Worm (Caenorhabditis elegans) whole organism, L1 larva: Measurements from ENCODE around the gene npp-23.

Source experiments
- C34B4.2 ChIP-seq: sonication (generic microtip); optimal IDR thresholded peaks from 2 replicates; lab custom pipeline; 2017; ENCODE audit warnings: mild to moderate bottlenecking, missing genetic modification characterization, missing compliant biosample characterization
- ama-1 ChIP-seq: fragments of 150-350 bp; optimal IDR thresholded peaks from 2 replicates; lab custom pipeline; 2014
- dpl-1 ChIP-seq, 3 experiments: fragments of 150-350 bp in 2 of 3; sonication (generic microtip) in 1 of 3; optimal IDR thresholded peaks; 2 replicates each; lab custom pipeline; 2014 to 2017; ENCODE audit warnings: missing biosample characterization in 3 of 3, missing genetic modification characterization in 3 of 3, missing genetic modification reagents in 3 of 3
- jun-1 ChIP-seq: fragments of 150-350 bp; optimal IDR thresholded peaks from 2 replicates; lab custom pipeline; 2014; ENCODE audit warnings: missing biosample characterization, missing genetic modification reagents, missing genetic modification characterization
- nhr-237 ChIP-seq: fragments of 150-350 bp; optimal IDR thresholded peaks from 2 replicates; lab custom pipeline; 2014; ENCODE audit warnings: missing biosample characterization, missing genetic modification characterization
- nhr-28 ChIP-seq: fragments of 150-350 bp; optimal IDR thresholded peaks from 2 replicates; lab custom pipeline; 2014; ENCODE audit warnings: missing biosample characterization, missing genetic modification characterization
- rnt-1 ChIP-seq: sonication (generic microtip); optimal IDR thresholded peaks from 2 replicates; lab custom pipeline; 2016; ENCODE audit warnings: mild to moderate bottlenecking, missing genetic modification characterization, moderate library complexity, missing compliant biosample characterization
- unc-62 ChIP-seq: fragments of 150-350 bp; optimal IDR thresholded peaks from 2 replicates; lab custom pipeline; 2014; ENCODE audit warnings: missing biosample characterization, missing genetic modification reagents, missing genetic modification characterization
- unc-86 ChIP-seq: sonication (generic microtip); optimal IDR thresholded peaks from 2 replicates; lab custom pipeline; 2016; ENCODE audit warnings: missing genetic modification characterization, missing compliant biosample characterization
- zag-1 ChIP-seq: fragments of 150-350 bp; optimal IDR thresholded peaks from 2 replicates; lab custom pipeline; 2014; ENCODE audit warnings: missing biosample characterization, missing genetic modification characterization
- ztf-11 ChIP-seq, 2 experiments: sonication (generic microtip); optimal IDR thresholded peaks; 2 replicates each; lab custom pipeline; 2016 to 2017; ENCODE audit warnings: missing genetic modification characterization in 2 of 2, missing biosample characterization in 1 of 2, missing compliant biosample characterization in 1 of 2

DNA sequence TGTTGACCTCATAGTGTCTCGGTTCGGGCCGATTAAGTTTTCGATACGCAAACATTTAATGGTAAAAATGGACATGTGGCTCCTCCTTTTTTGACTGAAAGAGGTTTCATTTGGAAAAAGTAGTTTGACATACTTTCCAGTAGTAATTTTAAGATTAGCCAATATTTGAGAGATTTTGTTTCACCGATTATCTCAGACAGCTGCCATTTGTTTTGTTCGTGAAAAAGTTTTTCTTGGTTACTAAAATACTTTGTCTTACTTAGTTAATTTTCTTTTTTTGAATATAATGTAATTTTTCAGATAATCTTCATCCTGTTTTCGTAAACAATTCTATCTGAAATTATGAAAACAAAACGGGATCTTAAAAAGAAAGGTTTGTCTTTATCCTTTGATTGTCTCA is 16.7 kb upstream of the npp-23 start, which contains the start of gene C09G9.5:
- TF ChIP-seq nhr-28 (no peak), dpl-1 (GFP tag; optimal IDR thresholded peaks at IDR 0.05; lab: Kevin White, UChicago) (no peak), unc-86 (tag; lab: Kevin White, UChicago) (no peak), zag-1 (tag; lab: Kevin White, UChicago) (no peak), ztf-11 (tag; optimal IDR thresholded peaks at IDR 0.05; lab: Kevin White, UChicago) (no peak), nhr-237 (tag; lab: Kevin White, UChicago) (no peak), ama-1 (no peak), jun-1 (no peak), C34B4.2 (tag; lab: Kevin White, UChicago) (no peak), unc-62 (GFP tag; lab: Kevin White, UChicago) (no peak), rnt-1 (no peak)
